Worm (Caenorhabditis elegans): Measurements from ENCODE around the gene F48B9.1.
A peak's percentile ranks its signal among the peaks of the same experiment; 100 is the strongest.

The F48B9.1 gene

ce11 chrX:2163084-2163483, 17.6 kb upstream of the F48B9.1 start, which contains the start of gene pdf-2:
pdf-2 (plus strand) TSS chrX:2163384.
- TF ChIP-seq nhr-11 (tag; optimal IDR thresholded peaks at IDR 0.05) (no peak), nhr-10 (tag; optimal IDR thresholded peaks at IDR 0.05) (no peak), F13H6.1 (tag; optimal IDR thresholded peaks at IDR 0.05) (no peak), lin-11 (tag; optimal IDR thresholded peaks at IDR 0.05) (no peak), C34F6.9 (tag; optimal IDR thresholded peaks at IDR 0.05) (no peak), egl-27 (tag; optimal IDR thresholded peaks at IDR 0.05) (no peak), sma-9 (GFP tag; optimal IDR thresholded peaks at IDR 0.05) (no peak), sma-9 (tag; optimal IDR thresholded peaks at IDR 0.05) (no peak), ceh-16 (tag; optimal IDR thresholded peaks at IDR 0.05) (no peak), alr-1 (tag; optimal IDR thresholded peaks at IDR 0.05) (no peak), nhr-23 (tag; optimal IDR thresholded peaks at IDR 0.05) (no peak), unc-39 (tag; optimal IDR thresholded peaks at IDR 0.05) (no peak), nhr-77 (tag; optimal IDR thresholded peaks at IDR 0.05) (no peak)

ce11 chrX:2164751-2165150, 15.9 kb upstream of the F48B9.1 start, which contains the start of gene F48B9.3:
F48B9.3 (plus strand) TSS chrX:2165051.
- no peak for TF ChIP-seq nhr-10 (tag; optimal IDR thresholded peaks at IDR 0.05)
- TF ChIP-seq nhr-12 (tag; optimal IDR thresholded peaks at IDR 0.05), result no peak
- TF ChIP-seq Y55F3AM.14 (GFP tag; optimal IDR thresholded peaks at IDR 0.05), result no peak
- TF ChIP-seq nhr-129 (tag; optimal IDR thresholded peaks at IDR 0.05), result no peak
- TF ChIP-seq elt-1 (tag; optimal IDR thresholded peaks at IDR 0.05), result no peak
- no peak for TF ChIP-seq nhr-23 (tag; optimal IDR thresholded peaks at IDR 0.05)
- no peak for TF ChIP-seq ZK546.5 (tag; optimal IDR thresholded peaks at IDR 0.05)
- TF ChIP-seq alr-1 (tag; optimal IDR thresholded peaks at IDR 0.05), result no peak
- no peak for TF ChIP-seq nhr-11 (tag; optimal IDR thresholded peaks at IDR 0.05)

- TF ChIP-seq gmeb-1 (tag; optimal IDR thresholded peaks at IDR 0.05), result peak; percentile 12
- TF ChIP-seq C34F6.9 (tag; optimal IDR thresholded peaks at IDR 0.05), result peak; percentile 14
- TF ChIP-seq nhr-129 (tag; optimal IDR thresholded peaks at IDR 0.05), result peak; percentile 32
- no peak for TF ChIP-seq lin-11 (tag; optimal IDR thresholded peaks at IDR 0.05)
- peak in 1 of 2 experiments; percentile 28 for TF ChIP-seq lsy-2 (tag; optimal IDR thresholded peaks at IDR 0.05)
- no peak for TF ChIP-seq mbf-1 (tag; optimal IDR thresholded peaks at IDR 0.05)
- TF ChIP-seq F13H6.1 (tag; optimal IDR thresholded peaks at IDR 0.05), result peak; percentile 5
- TF ChIP-seq unc-55 (GFP tag; optimal IDR thresholded peaks at IDR 0.05), result peak; percentile 50
Measured at ce11 chrX:2176361-2176880, 4.3 kb upstream of the F48B9.1 start, which contains the start of gene F48B9.8. F48B9.8 (minus strand) TSS chrX:2176411.

ce11 chrX:2177731-2178326, 2.9 kb upstream of the F48B9.1 start:
- TF ChIP-seq nhr-12 (tag; optimal IDR thresholded peaks at IDR 0.05), result no peak
- TF ChIP-seq lin-11 (tag; optimal IDR thresholded peaks at IDR 0.05), result no peak
- no peak for TF ChIP-seq lsy-2 (tag; optimal IDR thresholded peaks at IDR 0.05)
- no peak for TF ChIP-seq C34F6.9 (tag; optimal IDR thresholded peaks at IDR 0.05)
- no peak for TF ChIP-seq ztf-4 (tag; optimal IDR thresholded peaks at IDR 0.05)
- TF ChIP-seq sma-3 (GFP tag; optimal IDR thresholded peaks at IDR 0.05), result no peak
- no peak for TF ChIP-seq fos-1 (tag; optimal IDR thresholded peaks at IDR 0.05)
- TF ChIP-seq F13H6.1 (tag; optimal IDR thresholded peaks at IDR 0.05), result no peak
- TF ChIP-seq skn-1 (tag; optimal IDR thresholded peaks at IDR 0.05), result no peak
- TF ChIP-seq ceh-16 (tag; optimal IDR thresholded peaks at IDR 0.05), result no peak
- no peak for TF ChIP-seq zag-1 (tag; optimal IDR thresholded peaks at IDR 0.05)
- TF ChIP-seq Y55F3AM.14 (GFP tag; optimal IDR thresholded peaks at IDR 0.05), result no peak
- TF ChIP-seq snpc-4 (tag; optimal IDR thresholded peaks at IDR 0.05), result no peak
- TF ChIP-seq blmp-1 (tag; optimal IDR thresholded peaks at IDR 0.05; ENCODE audit: insufficient read depth), result no peak
- no peak for TF ChIP-seq elt-1 (tag; optimal IDR thresholded peaks at IDR 0.05)
- no peak for TF ChIP-seq egl-27 (tag; optimal IDR thresholded peaks at IDR 0.05)
- TF ChIP-seq sem-4 (tag; optimal IDR thresholded peaks at IDR 0.05), result no peak
- TF ChIP-seq gmeb-1 (tag; optimal IDR thresholded peaks at IDR 0.05), result no peak
- TF ChIP-seq ceh-82 (tag; optimal IDR thresholded peaks at IDR 0.05), result no peak
- no peak for TF ChIP-seq mdl-1 (tag; optimal IDR thresholded peaks at IDR 0.05)

- peak; percentile 10 for TF ChIP-seq sma-9 (GFP tag; optimal IDR thresholded peaks at IDR 0.05)
- no peak for TF ChIP-seq sma-9 (tag; optimal IDR thresholded peaks at IDR 0.05)
- TF ChIP-seq lin-39 (tag; optimal IDR thresholded peaks at IDR 0.05), result no peak
- peak; percentile 64 for TF ChIP-seq fos-1 (tag; optimal IDR thresholded peaks at IDR 0.05)
Measured at ce11 chrX:2178410-2178944, 2.2 kb upstream of the F48B9.1 start.
